Worm (Caenorhabditis elegans) whole organism, L2 larva: Measurements from ENCODE around the gene H35B03.2.

Experiments used
- ama-1 ChIP-seq: fragments of 150-350 bp; optimal IDR thresholded peaks from 2 replicates; lab custom pipeline; 2018; ENCODE audit warnings: inconsistent platforms
- blmp-1 ChIP-seq: sonication (generic microtip); optimal IDR thresholded peaks from 2 replicates; lab custom pipeline; 2017; ENCODE audit warnings: missing genetic modification characterization, mild to moderate bottlenecking, missing compliant biosample characterization, antibody characterized with exemption, moderate library complexity; ENCODE audit not compliant: insufficient read depth
- dmd-4 ChIP-seq: sonication (generic microtip); optimal IDR thresholded peaks from 2 replicates; lab custom pipeline; 2017; ENCODE audit warnings: missing biosample characterization, missing genetic modification characterization
- mab-5 ChIP-seq: fragments of 150-350 bp; optimal IDR thresholded peaks from 2 replicates; lab custom pipeline; 2014; ENCODE audit warnings: missing biosample characterization, missing genetic modification characterization
- nhr-21 ChIP-seq: fragments of 150-350 bp; optimal IDR thresholded peaks from 2 replicates; lab custom pipeline; 2014; ENCODE audit warnings: missing biosample characterization, missing genetic modification characterization
- snpc-4 ChIP-seq: fragments of 150-350 bp; optimal IDR thresholded peaks from 2 replicates; lab custom pipeline; 2014; ENCODE audit warnings: missing biosample characterization, missing genetic modification characterization

DNA sequence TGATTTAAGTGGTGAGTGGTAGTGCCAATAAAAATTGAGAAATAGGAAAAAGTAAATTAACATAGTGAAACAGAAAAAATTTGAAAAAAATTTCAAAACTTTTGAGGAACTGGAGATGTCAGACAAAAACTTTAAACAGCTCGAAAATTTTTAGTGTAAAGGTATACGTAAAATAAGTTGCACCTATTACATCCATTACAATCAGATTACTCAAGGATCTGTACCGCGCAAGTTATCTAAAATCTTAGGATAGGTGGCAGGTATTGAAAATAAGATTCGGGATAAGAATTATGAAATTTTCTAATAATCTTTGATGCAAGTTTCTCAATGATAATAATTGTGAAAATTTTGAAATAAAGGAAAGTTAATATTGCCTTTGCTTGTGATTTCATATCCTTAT, 35.3 kb upstream of the H35B03.2 start:
- TF ChIP-seq nhr-21, result no peak
- no peak for TF ChIP-seq snpc-4 (tag; lab: Kevin White, UChicago)
- TF ChIP-seq dmd-4 (tag; lab: Kevin White, UChicago), result no peak
- no peak for TF ChIP-seq ama-1 (lab: Kevin White, UChicago)
- no peak for TF ChIP-seq blmp-1
- TF ChIP-seq mab-5 (tag; lab: Kevin White, UChicago), result no peak
